Fruit fly (Drosophila melanogaster): ENCODE data around the gene puf.
A peak's percentile ranks its signal among the peaks of the same experiment; 100 is the strongest.

puf gene

DNA sequence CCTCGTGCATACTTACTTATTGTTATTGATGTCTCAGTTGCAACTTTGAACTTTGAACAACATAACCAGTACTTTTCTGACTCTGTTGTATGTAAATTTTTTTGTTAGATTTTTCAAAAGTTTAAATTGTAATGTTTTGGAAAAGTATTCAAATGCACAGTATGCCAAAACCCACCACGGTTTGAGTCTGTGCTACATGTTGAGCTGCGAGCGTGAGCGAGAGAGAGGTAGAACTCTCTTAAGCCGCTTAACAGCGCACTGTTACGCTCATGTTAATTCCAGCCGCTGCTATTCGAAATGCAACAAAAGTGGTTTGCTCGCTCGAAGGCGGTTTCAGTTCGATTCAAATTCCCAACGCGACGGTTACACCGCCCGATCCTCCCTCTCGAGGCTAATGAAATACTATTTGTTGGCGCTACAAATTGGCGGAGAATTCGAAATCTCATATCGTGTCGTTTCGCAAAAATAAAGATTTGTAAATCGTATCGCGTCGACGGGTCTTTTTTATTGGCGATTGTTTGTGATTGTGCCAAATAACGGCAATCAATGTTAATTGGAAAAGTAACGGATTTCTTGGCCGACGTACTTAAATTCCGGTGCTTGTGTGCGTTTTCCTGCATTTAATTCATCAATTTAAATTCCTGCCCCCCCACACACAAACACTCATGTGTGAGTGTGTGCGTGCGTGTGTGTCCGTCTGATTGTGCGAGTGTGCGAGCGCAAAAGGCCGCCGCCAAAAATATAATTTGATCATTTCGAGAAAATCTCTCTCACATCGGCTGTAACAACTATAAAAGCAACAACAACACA lies 60.8 kb downstream of the puf start:
- TF ChIP-seq Abd-B (GFP tag; optimal IDR thresholded peaks at IDR 0.05), result no peak
- TF ChIP-seq Hr83 (GFP tag; optimal IDR thresholded peaks at IDR 0.05; ENCODE audit: poor library complexity, severe bottlenecking), result peak; percentile 15
- TF ChIP-seq Dif (GFP tag; optimal IDR thresholded peaks at IDR 0.05; ENCODE audit: partially characterized antibody), result peak; percentile 12
- TF ChIP-seq Sp1 (GFP tag; optimal IDR thresholded peaks at IDR 0.05), result peak; percentile 9
- no peak for TF ChIP-seq Rel (GFP tag; optimal IDR thresholded peaks at IDR 0.05)
- peak; percentile 10 for TF ChIP-seq Rel (tag; optimal IDR thresholded peaks at IDR 0.05)
- no peak for TF ChIP-seq woc (GFP tag; optimal IDR thresholded peaks at IDR 0.05)
- TF ChIP-seq GATAd (GFP tag; optimal IDR thresholded peaks at IDR 0.05), result no peak

dm6 chr3R:24586453-24586886 lies 63.4 kb downstream of the puf start:
- TF ChIP-seq dmrt93B (GFP tag; optimal IDR thresholded peaks at IDR 0.05), result no peak
- TF ChIP-seq h (GFP tag; optimal IDR thresholded peaks at IDR 0.05), result peak; percentile 91
- TF ChIP-seq sv (GFP tag; optimal IDR thresholded peaks at IDR 0.05), result no peak
- peak; percentile 25 for TF ChIP-seq br (GFP tag; optimal IDR thresholded peaks at IDR 0.05)
- TF ChIP-seq fru (GFP tag; optimal IDR thresholded peaks at IDR 0.05), result peak; percentile 13
- TF ChIP-seq tai (GFP tag; optimal IDR thresholded peaks at IDR 0.05), result no peak
- peak; percentile 69 for TF ChIP-seq Dif (GFP tag; optimal IDR thresholded peaks at IDR 0.05; ENCODE audit: partially characterized antibody)
- TF ChIP-seq Vsx2 (GFP tag; optimal IDR thresholded peaks at IDR 0.05; ENCODE audit: partially characterized antibody), result peak; percentile 23
- TF ChIP-seq psq (GFP tag; optimal IDR thresholded peaks at IDR 0.05), result peak; percentile 99
- TF ChIP-seq usp (GFP tag; optimal IDR thresholded peaks at IDR 0.05), result no peak
- TF ChIP-seq Hr83 (GFP tag; optimal IDR thresholded peaks at IDR 0.05; ENCODE audit: poor library complexity, severe bottlenecking), result peak; percentile 12
- TF ChIP-seq dl (GFP tag; optimal IDR thresholded peaks at IDR 0.05; ENCODE audit: insufficient read depth in 1 of 2, partially characterized antibody in 2 of 2), result peak; percentile 61 to 62
- peak; percentile 42 for TF ChIP-seq Sp1 (GFP tag; optimal IDR thresholded peaks at IDR 0.05)
- TF ChIP-seq Myc (optimal IDR thresholded peaks at IDR 0.05), result peak; percentile 27
- TF ChIP-seq Dfd (GFP tag; optimal IDR thresholded peaks at IDR 0.05), result no peak
- no peak for TF ChIP-seq jim (GFP tag; optimal IDR thresholded peaks at IDR 0.05)
- peak in 1 of 2 experiments; percentile 0 for TF ChIP-seq foxo (GFP tag; optimal IDR thresholded peaks at IDR 0.05)
- TF ChIP-seq dsf (GFP tag; optimal IDR thresholded peaks at IDR 0.05; ENCODE audit: borderline replicate concordance), result no peak
- TF ChIP-seq ey (GFP tag; optimal IDR thresholded peaks at IDR 0.05), result peak; percentile 4
- no peak for TF ChIP-seq Rel (GFP tag; optimal IDR thresholded peaks at IDR 0.05)
- TF ChIP-seq Rel (tag; optimal IDR thresholded peaks at IDR 0.05), result peak; percentile 92
- TF ChIP-seq HLH106 (tag; optimal IDR thresholded peaks at IDR 0.05), result no peak
- TF ChIP-seq sage (GFP tag; optimal IDR thresholded peaks at IDR 0.05), result no peak
- TF ChIP-seq rgr (GFP tag; optimal IDR thresholded peaks at IDR 0.05), result peak; percentile 15
- peak; percentile 15 for TF ChIP-seq brk (GFP tag; optimal IDR thresholded peaks at IDR 0.05)
- TF ChIP-seq Jra (GFP tag; optimal IDR thresholded peaks at IDR 0.05), result no peak

All from whole organism, wandering third instar larva.